Fruit fly (Drosophila melanogaster): ENCODE data around the gene CG17272.

CG17272 gene

dm6 chr3R:20850395-20851039, 26.5 kb upstream of the CG17272 start, which contains the start of gene RpS30 (continued):
- peak; percentile 51 for TF ChIP-seq ewg (GFP tag; optimal IDR thresholded peaks at IDR 0.05)
- no peak for TF ChIP-seq CG15011 (GFP tag; optimal IDR thresholded peaks at IDR 0.05)
- peak; percentile 43 for TF ChIP-seq CG9876 (GFP tag; optimal IDR thresholded peaks at IDR 0.05)
- TF ChIP-seq Usf (GFP tag; optimal IDR thresholded peaks at IDR 0.05): no peak
- peak; percentile 78 for TF ChIP-seq Hmr (GFP tag; optimal IDR thresholded peaks at IDR 0.05)
- TF ChIP-seq croc (GFP tag; conservative IDR thresholded peaks at IDR 0.05): no peak
- peak; percentile 41 for TF ChIP-seq CTCF (GFP tag; optimal IDR thresholded peaks at IDR 0.05)
- TF ChIP-seq cg (GFP tag; optimal IDR thresholded peaks at IDR 0.05): no peak
- peak; percentile 93 for TF ChIP-seq Ets65A (GFP tag)
- peak; percentile 2 for TF ChIP-seq crc (GFP tag; optimal IDR thresholded peaks at IDR 0.05)
- TF ChIP-seq CG12299 (tag; optimal IDR thresholded peaks at IDR 0.05): no peak
- TF ChIP-seq Med (GFP tag): peak; percentile 93
- TF ChIP-seq BEAF-32 (GFP tag; optimal IDR thresholded peaks at IDR 0.05): peak; percentile 98
- peak; percentile 66 for TF ChIP-seq Lhr (GFP tag; optimal IDR thresholded peaks at IDR 0.05)
- peak; percentile 91 for TF ChIP-seq CG1603 (tag; optimal IDR thresholded peaks at IDR 0.05)
- peak; percentile 95 for TF ChIP-seq Dll (GFP tag; IDR thresholded peaks at IDR 0.05; ENCODE audit: partially characterized antibody)
- TF ChIP-seq kay (GFP tag; optimal IDR thresholded peaks at IDR 0.05): no peak
- peak; percentile 28 for TF ChIP-seq CG17359 (tag; optimal IDR thresholded peaks at IDR 0.05)
- TF ChIP-seq ato (GFP tag; IDR thresholded peaks at IDR 0.05; ENCODE audit: partially characterized antibody): peak; percentile 92
- peak; percentile 21 for TF ChIP-seq gsb-n (tag; optimal IDR thresholded peaks at IDR 0.05)
- TF ChIP-seq CG10147 (GFP tag; optimal IDR thresholded peaks at IDR 0.05): peak; percentile 51
- peak; percentile 94 for TF ChIP-seq CG9797 (GFP tag; optimal IDR thresholded peaks at IDR 0.05)
- TF ChIP-seq mam (GFP tag; optimal IDR thresholded peaks at IDR 0.05): peak; percentile 40
- no peak for TF ChIP-seq pan (optimal IDR thresholded peaks at IDR 0.05)
- TF ChIP-seq pan (GFP tag; optimal IDR thresholded peaks at IDR 0.05 in 1 of 2, IDR thresholded peaks at IDR 0.05 in 1 of 2): no peak
- TF ChIP-seq CG3281 (GFP tag; optimal IDR thresholded peaks at IDR 0.05): peak; percentile 37
- no peak for TF ChIP-seq CG6175 (GFP tag; IDR thresholded peaks at IDR 0.05)
- no peak for TF ChIP-seq gem (tag; optimal IDR thresholded peaks at IDR 0.05)
- TF ChIP-seq Myb (GFP tag; optimal IDR thresholded peaks at IDR 0.05): peak; percentile 98
- peak; percentile 15 for TF ChIP-seq CG11398 (GFP tag; optimal IDR thresholded peaks at IDR 0.05)
- TF ChIP-seq hb (GFP tag; IDR thresholded peaks at IDR 0.05; ENCODE audit: partially characterized antibody): peak; percentile 96
- TF ChIP-seq CG6854 (GFP tag; optimal IDR thresholded peaks at IDR 0.05): no peak
- TF ChIP-seq CG31388 (GFP tag; optimal IDR thresholded peaks at IDR 0.05): no peak
- TF ChIP-seq Max (GFP tag; optimal IDR thresholded peaks at IDR 0.05): peak; percentile 49
- peak; percentile 94 for TF ChIP-seq chinmo (GFP tag; IDR thresholded peaks at IDR 0.05; ENCODE audit: partially characterized antibody)
- peak; percentile 48 for TF ChIP-seq dmrt11E (tag; optimal IDR thresholded peaks at IDR 0.05)
- no peak for TF ChIP-seq CG11696 (GFP tag; IDR thresholded peaks at IDR 0.05)
- TF ChIP-seq CG42726 (GFP tag; IDR thresholded peaks at IDR 0.05; ENCODE audit: partially characterized antibody): peak; percentile 97
- no peak for TF ChIP-seq nom (GFP tag; optimal IDR thresholded peaks at IDR 0.05)
- no peak for TF ChIP-seq zfh1 (GFP tag; IDR thresholded peaks at IDR 0.05)
- peak; percentile 55 for TF ChIP-seq PHDP (tag; optimal IDR thresholded peaks at IDR 0.05)
- peak; percentile 25; the same call in 1 of the 2 replicates for TF ChIP-seq E2f1 (GFP tag; IDR thresholded peaks at IDR 0.05)
- no peak for TF ChIP-seq CG12219 (GFP tag; optimal IDR thresholded peaks at IDR 0.05)
- no peak for TF ChIP-seq Trl (optimal IDR thresholded peaks at IDR 0.05)
- peak; percentile 48 for TF ChIP-seq Trl (GFP tag; optimal IDR thresholded peaks at IDR 0.05)
- peak; percentile 43; the same call in 1 of the 2 replicates for TF ChIP-seq MBD-R2 (GFP tag; IDR thresholded peaks at IDR 0.05)
- TF ChIP-seq CG32532 (GFP tag; IDR thresholded peaks at IDR 0.05): peak; percentile 69
- peak; percentile 25 for TF ChIP-seq ems (GFP tag; optimal IDR thresholded peaks at IDR 0.05)
- TF ChIP-seq Dbx (GFP tag; IDR thresholded peaks at IDR 0.05): peak; percentile 74; the same call in 2 of the 3 replicates
- TF ChIP-seq hbn (GFP tag; IDR thresholded peaks at IDR 0.05; ENCODE audit: partially characterized antibody): peak; percentile 96
